Worm (Caenorhabditis elegans): Measurements from ENCODE around the gene rcat-1.
A peak's percentile ranks its signal among the peaks of the same experiment; 100 is the strongest.

Gene rcat-1

ce11 chrIV:295734-296201, 40.5 kb upstream of the rcat-1 start:
- 0 out of 2 replicates have a peak, but pooled peaks have one; percentile 33 for TF ChIP-seq ekl-4 (GFP tag; IDR thresholded peaks at IDR 0.05)
- TF ChIP-seq athp-1 (tag; optimal IDR thresholded peaks at IDR 0.05): no peak
- TF ChIP-seq F39B2.1 (GFP tag; IDR thresholded peaks at IDR 0.05): no peak
- TF ChIP-seq egl-18 (GFP tag; IDR thresholded peaks at IDR 0.05): no peak
- no peak for TF ChIP-seq akir-1 (GFP tag; optimal IDR thresholded peaks at IDR 0.05)
- peak; percentile 62 for TF ChIP-seq madf-10 (tag; optimal IDR thresholded peaks at IDR 0.05)
- no peak for TF ChIP-seq ztf-6 (GFP tag; IDR thresholded peaks at IDR 0.05)
- no peak for TF ChIP-seq K11D2.4 (GFP tag; IDR thresholded peaks at IDR 0.05)
- TF ChIP-seq sptf-2 (GFP tag; optimal IDR thresholded peaks at IDR 0.05): no peak
- peak; percentile 95 for TF ChIP-seq nhr-80 (tag; optimal IDR thresholded peaks at IDR 0.05)
- TF ChIP-seq lin-54 (GFP tag; optimal IDR thresholded peaks at IDR 0.05): peak; percentile 16
- no peak for TF ChIP-seq fkh-3 (tag; optimal IDR thresholded peaks at IDR 0.05)
- 0 out of 2 replicates have a peak, but pooled peaks have one; percentile 62 for TF ChIP-seq nhr-120 (GFP tag; IDR thresholded peaks at IDR 0.05)
- TF ChIP-seq tbp1 (GFP tag; optimal IDR thresholded peaks at IDR 0.05): peak; percentile 33
- TF ChIP-seq cebp-1 (GFP tag; IDR thresholded peaks at IDR 0.05): no peak
- peak; percentile 33 for TF ChIP-seq cebp-1 (tag; optimal IDR thresholded peaks at IDR 0.05)
- TF ChIP-seq xnd-1 (tag; optimal IDR thresholded peaks at IDR 0.05): no peak
- TF ChIP-seq snpc-4 (GFP tag; optimal IDR thresholded peaks at IDR 0.05): no peak
- TF ChIP-seq snpc-4 (tag; optimal IDR thresholded peaks at IDR 0.05): peak in 1 of 4 experiments; percentile 10
- TF ChIP-seq hmg-1.2 (GFP tag; IDR thresholded peaks at IDR 0.05): no peak
- peak; percentile 63 for TF ChIP-seq dox-1 (GFP tag; IDR thresholded peaks at IDR 0.05)
- peak; percentile 43 to 45 for TF ChIP-seq let-607 (tag; optimal IDR thresholded peaks at IDR 0.05)
- no peak for TF ChIP-seq let-526 (GFP tag; IDR thresholded peaks at IDR 0.05)
- peak; percentile 39 for TF ChIP-seq nhr-90 (tag; optimal IDR thresholded peaks at IDR 0.05)
- TF ChIP-seq mcd-1 (GFP tag; IDR thresholded peaks at IDR 0.05): no peak
- TF ChIP-seq ztf-3 (GFP tag; optimal IDR thresholded peaks at IDR 0.05): peak; percentile 0
- peak; percentile 77 for TF ChIP-seq atf-7 (tag; optimal IDR thresholded peaks at IDR 0.05)
- TF ChIP-seq egl-44 (GFP tag; IDR thresholded peaks at IDR 0.05): 0 out of 2 replicates have a peak, but pooled peaks have one; percentile 32
- peak; percentile 43 for TF ChIP-seq chd-7 (tag; optimal IDR thresholded peaks at IDR 0.05)
- 0 out of 2 replicates have a peak, but pooled peaks have one; percentile 59 for TF ChIP-seq nfyb-1 (GFP tag; IDR thresholded peaks at IDR 0.05)
- TF ChIP-seq C06A6.2 (GFP tag; conservative IDR thresholded peaks at IDR 0.05): 0 out of 2 replicates have a peak, but pooled peaks have one; percentile 27

- TF ChIP-seq hsf-1 (GFP tag; IDR thresholded peaks at IDR 0.05) (no peak), madf-3 (GFP tag; IDR thresholded peaks at IDR 0.05) (0 out of 2 replicates have a peak, but pooled peaks have one; percentile 21), cebp-1 (GFP tag; IDR thresholded peaks at IDR 0.05) (no peak), cebp-1 (tag; optimal IDR thresholded peaks at IDR 0.05) (peak; percentile 10), nhr-120 (GFP tag; IDR thresholded peaks at IDR 0.05) (0 out of 2 replicates have a peak, but pooled peaks have one; percentile 17), chd-7 (tag; optimal IDR thresholded peaks at IDR 0.05) (no peak), lin-26 (GFP tag; IDR thresholded peaks at IDR 0.05) (0 out of 2 replicates have a peak, but pooled peaks have one; percentile 37), let-526 (GFP tag; IDR thresholded peaks at IDR 0.05) (no peak), nfyb-1 (GFP tag; IDR thresholded peaks at IDR 0.05) (0 out of 2 replicates have a peak, but pooled peaks have one; percentile 25), lin-40 (tag; optimal IDR thresholded peaks at IDR 0.05) (no peak), attf-5 (GFP tag; optimal IDR thresholded peaks at IDR 0.05) (peak; percentile 9)
Measured at ce11 chrIV:294737-295136, 39.5 kb upstream of the rcat-1 start.
